Fruit fly (Drosophila melanogaster) whole organism, pupa: ENCODE data around the gene CG14641.

Source experiments
- CG14655 ChIP-seq: fragments of 200-800 bp; sonication (Bioruptor generic); optimal IDR thresholded peaks from 3 replicates; lab custom pipeline; 2017; ENCODE audit warnings: mild to moderate bottlenecking, missing biosample characterization, missing genetic modification reagents, missing genetic modification characterization
- CG15710 ChIP-seq: fragments of 200-800 bp; sonication (Bioruptor generic); optimal IDR thresholded peaks from 2 replicates; lab custom pipeline; 2018; ENCODE audit warnings: missing biosample characterization, mild to moderate bottlenecking, missing genetic modification characterization, moderate library complexity
- CG8301 ChIP-seq: fragments of 200-800 bp; sonication (Bioruptor generic); optimal IDR thresholded peaks from 2 replicates; lab custom pipeline; 2018; ENCODE audit warnings: missing biosample characterization, mild to moderate bottlenecking, missing genetic modification characterization
- EcR ChIP-seq: fragments of 200-800 bp; sonication (Bioruptor generic); optimal IDR thresholded peaks from 3 replicates; lab custom pipeline; 2019; ENCODE audit warnings: missing biosample characterization, missing genetic modification characterization, mild to moderate bottlenecking, moderate library complexity, missing genetic modification reagents
- Pif1B ChIP-seq: fragments of 200-800 bp; sonication (Bioruptor generic); optimal IDR thresholded peaks from 3 replicates; lab custom pipeline; 2016; ENCODE audit warnings: missing biosample characterization, missing genetic modification characterization
- gl ChIP-seq: fragments of 200-800 bp; sonication (Bioruptor generic); optimal IDR thresholded peaks from 2 replicates; lab custom pipeline; 2018; ENCODE audit warnings: missing biosample characterization, mild to moderate bottlenecking, missing genetic modification characterization

The CG14641 gene

dm6 chr3R:4186820-4187540 is 45.2 kb downstream of the CG14641 start:
- TF ChIP-seq CG8301 (tag; lab: Kevin White, UChicago): no peak
- TF ChIP-seq EcR: peak; percentile 65
- TF ChIP-seq CG15710 (tag; lab: Kevin White, UChicago): peak; percentile 4
- peak; percentile 9 for TF ChIP-seq gl (tag; lab: Kevin White, UChicago)
- peak; percentile 9 for TF ChIP-seq CG14655 (GFP tag; lab: Kevin White, UChicago)
- no peak for TF ChIP-seq Pif1B (GFP tag; lab: Kevin White, UChicago)
- TF ChIP-seq, all 21 proteins: peak for 4
